Fruit fly (Drosophila melanogaster) whole organism, embryonic: ENCODE data around the gene cwo.

ENCODE experiments used
- CG10321 ChIP-seq: fragments of 200-800 bp; sonication (Bioruptor generic); IDR thresholded peaks from 2 replicates; pipeline ENCODE4 v1.3.6; 2022; ENCODE audit warnings: missing biosample characterization, missing genetic modification characterization
- CG10431 ChIP-seq: fragments of 200-800 bp; sonication (Bioruptor generic); optimal IDR thresholded peaks from 3 replicates; lab custom pipeline; 2018; ENCODE audit warnings: missing biosample characterization, mild to moderate bottlenecking, missing genetic modification characterization
- CG10543 ChIP-seq: fragments of 200-800 bp; sonication (Bioruptor generic); optimal IDR thresholded peaks from 3 replicates; lab custom pipeline; 2017; ENCODE audit warnings: missing biosample characterization, mild to moderate bottlenecking, missing genetic modification characterization, moderate library complexity
- CG11247 ChIP-seq: fragments of 200-800 bp; sonication (Bioruptor generic); IDR thresholded peaks from 2 replicates; pipeline ENCODE4 v1.3.6; 2022; ENCODE audit warnings: missing biosample characterization, missing genetic modification characterization
- CG12236 ChIP-seq: fragments of 200-800 bp; sonication (Bioruptor generic); optimal IDR thresholded peaks from 2 replicates; lab custom pipeline; 2016; ENCODE audit warnings: missing biosample characterization, missing genetic modification characterization
- CG14441 ChIP-seq: fragments of 200-800 bp; sonication (Bioruptor generic); IDR thresholded peaks from 2 replicates; pipeline ENCODE4 v1.3.6; 2022; ENCODE audit warnings: missing biosample characterization, missing genetic modification characterization
- CG15269 ChIP-seq: fragments of 200-800 bp; sonication (Bioruptor generic); optimal IDR thresholded peaks from 2 replicates; lab custom pipeline; 2018; ENCODE audit warnings: missing biosample characterization, mild to moderate bottlenecking, missing genetic modification characterization, moderate library complexity
- CG17359 ChIP-seq: fragments of 200-800 bp; sonication (Bioruptor generic); optimal IDR thresholded peaks from 3 replicates; lab custom pipeline; 2018; ENCODE audit warnings: missing biosample characterization, mild to moderate bottlenecking, missing genetic modification characterization, moderate library complexity
- CG2129 ChIP-seq: fragments of 200-800 bp; sonication (Bioruptor generic); IDR thresholded peaks from 2 replicates; pipeline ENCODE4 v1.3.6; 2022; ENCODE audit warnings: missing biosample characterization, missing genetic modification characterization; ENCODE audit not compliant: partially characterized antibody
- CG2202 ChIP-seq: fragments of 200-800 bp; sonication (Bioruptor generic); optimal IDR thresholded peaks from 2 replicates; lab custom pipeline; 2018; ENCODE audit warnings: missing biosample characterization, mild to moderate bottlenecking, missing genetic modification characterization
- CG31441 ChIP-seq: fragments of 200-800 bp; sonication (Bioruptor generic); IDR thresholded peaks from 2 replicates; pipeline ENCODE4 v1.3.6; 2022; ENCODE audit warnings: missing biosample characterization, missing genetic modification characterization
- CG3163 ChIP-seq: fragments of 200-800 bp; sonication (Bioruptor generic); optimal IDR thresholded peaks from 3 replicates; lab custom pipeline; 2016; ENCODE audit warnings: missing biosample characterization, missing genetic modification characterization
- CG3407 ChIP-seq: fragments of 200-800 bp; sonication (Bioruptor generic); optimal IDR thresholded peaks from 2 replicates; lab custom pipeline; 2018; ENCODE audit warnings: missing biosample characterization, mild to moderate bottlenecking, missing genetic modification characterization
- CG4282 ChIP-seq: fragments of 200-800 bp; sonication (Bioruptor generic); optimal IDR thresholded peaks from 2 replicates; lab custom pipeline; 2016; ENCODE audit warnings: missing biosample characterization, missing genetic modification characterization
- CG43689 ChIP-seq: fragments of 200-800 bp; sonication (Bioruptor generic); IDR thresholded peaks from 2 replicates; pipeline ENCODE4 v1.3.6; 2022; ENCODE audit warnings: missing biosample characterization, missing genetic modification characterization
- CG4617 ChIP-seq: fragments of 200-800 bp; sonication (Bioruptor generic); optimal IDR thresholded peaks from 3 replicates; lab custom pipeline; 2016; ENCODE audit warnings: missing biosample characterization, missing genetic modification characterization, borderline replicate concordance
- CG4854 ChIP-seq: fragments of 200-800 bp; sonication (Bioruptor generic); optimal IDR thresholded peaks from 2 replicates; lab custom pipeline; 2016; ENCODE audit warnings: missing biosample characterization, missing genetic modification characterization, inconsistent platforms
- CG6254 ChIP-seq: fragments of 200-800 bp; sonication (Bioruptor generic); optimal IDR thresholded peaks from 3 replicates; lab custom pipeline; 2017; ENCODE audit warnings: mild to moderate bottlenecking, missing biosample characterization, missing genetic modification reagents, missing genetic modification characterization
- CG6654 ChIP-seq: fragments of 200-800 bp; sonication (Bioruptor generic); optimal IDR thresholded peaks from 2 replicates; lab custom pipeline; 2017; ENCODE audit warnings: missing biosample characterization, mild to moderate bottlenecking, missing genetic modification characterization
- CG6813 ChIP-seq: fragments of 200-800 bp; sonication (Bioruptor generic); optimal IDR thresholded peaks from 2 replicates; lab custom pipeline; 2017; ENCODE audit warnings: missing biosample characterization, missing genetic modification characterization, mild to moderate bottlenecking, moderate library complexity, missing genetic modification reagents
- CG6854 ChIP-seq: fragments of 200-800 bp; sonication (Bioruptor generic); optimal IDR thresholded peaks from 3 replicates; lab custom pipeline; 2017; ENCODE audit warnings: missing biosample characterization, mild to moderate bottlenecking, missing genetic modification characterization
- CG7839 ChIP-seq: fragments of 200-800 bp; sonication (Bioruptor generic); optimal IDR thresholded peaks from 3 replicates; lab custom pipeline; 2018; ENCODE audit warnings: missing biosample characterization, mild to moderate bottlenecking, missing genetic modification characterization, moderate library complexity
- Dip2 ChIP-seq: fragments of 200-800 bp; sonication (Bioruptor generic); IDR thresholded peaks from 2 replicates; pipeline ENCODE4 v1.3.6; 2022; ENCODE audit warnings: missing biosample characterization, missing genetic modification characterization
- Fer1 ChIP-seq: fragments of 200-800 bp; sonication (Bioruptor generic); optimal IDR thresholded peaks from 2 replicates; lab custom pipeline; 2017; ENCODE audit warnings: missing biosample characterization, mild to moderate bottlenecking, missing genetic modification characterization
- Hmr ChIP-seq: fragments of 200-800 bp; sonication (Bioruptor generic); optimal IDR thresholded peaks from 3 replicates; lab custom pipeline; 2017; ENCODE audit warnings: mild to moderate bottlenecking, missing biosample characterization, missing genetic modification reagents, missing genetic modification characterization
- MBD-R2 ChIP-seq: fragments of 200-800 bp; sonication (Bioruptor generic); IDR thresholded peaks from 2 replicates; pipeline ENCODE4 v1.3.6; 2022; ENCODE audit warnings: missing biosample characterization, missing genetic modification characterization
- Oaz ChIP-seq: fragments of 200-800 bp; sonication (Bioruptor generic); IDR thresholded peaks from 2 replicates; pipeline ENCODE4 v1.3.6; 2022; ENCODE audit warnings: missing biosample characterization, missing genetic modification characterization
- ara ChIP-seq: fragments of 200-800 bp; sonication (Bioruptor generic); IDR thresholded peaks from 2 replicates; pipeline ENCODE4 v1.3.6; 2022; ENCODE audit warnings: missing biosample characterization, missing genetic modification characterization
- ash1 ChIP-seq: fragments of 200-800 bp; sonication (Bioruptor generic); optimal IDR thresholded peaks from 2 replicates; lab custom pipeline; 2018; ENCODE audit warnings: missing biosample characterization, mild to moderate bottlenecking, missing genetic modification characterization
- btn ChIP-seq: fragments of 200-800 bp; sonication (Bioruptor generic); optimal IDR thresholded peaks from 2 replicates; lab custom pipeline; 2016; ENCODE audit warnings: missing biosample characterization, missing genetic modification characterization
- cad ChIP-seq: fragments of >200 bp; optimal IDR thresholded peaks from 2 replicates; lab custom pipeline; 2017; ENCODE audit warnings: missing biosample characterization, missing genetic modification characterization
- cas ChIP-seq: fragments of 200-800 bp; sonication (Bioruptor generic); IDR thresholded peaks from 2 replicates; pipeline ENCODE4 v1.3.6; 2022; ENCODE audit warnings: missing biosample characterization, missing genetic modification characterization
- chn ChIP-seq: fragments of 200-800 bp; sonication (Bioruptor generic); optimal IDR thresholded peaks from 2 replicates; lab custom pipeline; 2016; ENCODE audit warnings: missing biosample characterization, missing genetic modification characterization
- corto ChIP-seq: fragments of 200-800 bp; sonication (Bioruptor generic); optimal IDR thresholded peaks from 2 replicates; lab custom pipeline; 2016; ENCODE audit warnings: missing biosample characterization, mild to moderate bottlenecking, missing genetic modification characterization, moderate library complexity
- dan ChIP-seq: fragments of 200-800 bp; sonication (Bioruptor generic); IDR thresholded peaks from 2 replicates; pipeline ENCODE4 v1.3.6; 2022; ENCODE audit warnings: missing biosample characterization, missing genetic modification characterization
- dysf ChIP-seq: fragments of 200-800 bp; sonication (Bioruptor generic); IDR thresholded peaks from 3 replicates; pipeline ENCODE4 v1.3.6; 2022; ENCODE audit warnings: missing biosample characterization, missing genetic modification characterization
- en ChIP-seq: fragments of 200-800 bp; sonication (Bioruptor generic); optimal IDR thresholded peaks from 2 replicates; lab custom pipeline; 2016; ENCODE audit warnings: missing biosample characterization, missing genetic modification characterization
- her ChIP-seq: fragments of 200-800 bp; sonication (Bioruptor generic); optimal IDR thresholded peaks from 2 replicates; lab custom pipeline; 2016; ENCODE audit warnings: missing biosample characterization, missing genetic modification characterization
- ind ChIP-seq: fragments of 200-800 bp; sonication (Bioruptor generic); optimal IDR thresholded peaks from 3 replicates; lab custom pipeline; 2016; ENCODE audit warnings: missing biosample characterization, missing genetic modification characterization
- kay ChIP-seq: fragments of 200-800 bp; sonication (Bioruptor generic); optimal IDR thresholded peaks from 2 replicates; lab custom pipeline; 2016; ENCODE audit warnings: missing biosample characterization, missing genetic modification characterization
- lab ChIP-seq: fragments of 200-800 bp; sonication (Bioruptor generic); optimal IDR thresholded peaks from 3 replicates; lab custom pipeline; 2017; ENCODE audit warnings: missing biosample characterization, missing genetic modification characterization, mild to moderate bottlenecking, moderate library complexity, missing genetic modification reagents
- maf-S ChIP-seq: fragments of 200-800 bp; sonication (Bioruptor generic); optimal IDR thresholded peaks from 2 replicates; lab custom pipeline; 2016; ENCODE audit warnings: missing biosample characterization, missing genetic modification characterization
- pnt ChIP-seq: fragments of 200-800 bp; sonication (Bioruptor generic); optimal IDR thresholded peaks from 3 replicates; lab custom pipeline; 2016; ENCODE audit warnings: missing biosample characterization, missing genetic modification characterization
- slp2 ChIP-seq: fragments of 200-800 bp; sonication (Bioruptor generic); optimal IDR thresholded peaks from 2 replicates; lab custom pipeline; 2016; ENCODE audit warnings: missing biosample characterization, missing genetic modification characterization
- stwl ChIP-seq: fragments of 200-800 bp; sonication (Bioruptor generic); optimal IDR thresholded peaks from 3 replicates; lab custom pipeline; 2018; ENCODE audit warnings: missing biosample characterization, mild to moderate bottlenecking, missing genetic modification characterization, moderate library complexity
- tin ChIP-seq: fragments of 200-800 bp; sonication (Bioruptor generic); optimal IDR thresholded peaks from 3 replicates; lab custom pipeline; 2016; ENCODE audit warnings: missing biosample characterization, missing genetic modification characterization
- trem ChIP-seq: fragments of 200-800 bp; optimal IDR thresholded peaks from 3 replicates; lab custom pipeline; 2019; ENCODE audit warnings: missing biosample characterization, mild to moderate bottlenecking, missing genetic modification characterization, moderate library complexity
- tup ChIP-seq: fragments of 200-800 bp; sonication (Bioruptor generic); optimal IDR thresholded peaks from 2 replicates; lab custom pipeline; 2016; ENCODE audit warnings: missing biosample characterization, mild to moderate bottlenecking, missing genetic modification characterization, moderate library complexity
- twi ChIP-seq: fragments of 200-800 bp; optimal IDR thresholded peaks from 2 replicates; lab custom pipeline; 2019; ENCODE audit warnings: missing biosample characterization, mild to moderate bottlenecking, missing genetic modification characterization, moderate library complexity
- wor ChIP-seq: fragments of 200-800 bp; sonication (Bioruptor generic); IDR thresholded peaks from 2 replicates; pipeline ENCODE4 v1.3.6; 2022; ENCODE audit warnings: missing biosample characterization, missing genetic modification characterization

The cwo gene

dm6 chr3R:10356563-10357363, 31.3 kb upstream of the cwo start (continued):
- TF ChIP-seq CG2129 (GFP tag; lab: Robert Waterston, UW) (no peak), CG6254 (peak; percentile 74), CG17359 (tag; lab: Kevin White, UChicago) (peak; percentile 80), maf-S (GFP tag; lab: Kevin White, UChicago) (peak; percentile 71), CG15269 (tag; lab: Kevin White, UChicago) (peak; percentile 79), CG11247 (no peak), CG10431 (GFP tag; lab: Kevin White, UChicago) (no peak), chn (GFP tag; lab: Kevin White, UChicago) (peak; percentile 66), CG7839 (tag; lab: Kevin White, UChicago) (peak; percentile 84), cad (no peak), ash1 (no peak), ara (GFP tag; lab: Robert Waterston, UW) (no peak), CG6854 (GFP tag; lab: Kevin White, UChicago) (peak; percentile 81), CG2202 (tag; lab: Kevin White, UChicago) (peak; percentile 51), CG12236 (GFP tag; lab: Kevin White, UChicago) (peak; percentile 80), Dip2 (GFP tag; lab: Robert Waterston, UW) (no peak), dan (GFP tag; lab: Robert Waterston, UW) (no peak), her (GFP tag; lab: Kevin White, UChicago) (peak; percentile 65), twi (tag; lab: Kevin White, UChicago) (peak; percentile 39), Oaz (GFP tag; lab: Robert Waterston, UW) (no peak), corto (GFP tag; lab: Kevin White, UChicago) (peak; percentile 61), wor (GFP tag; lab: Robert Waterston, UW) (no peak), kay (peak; percentile 63), CG6813 (GFP tag; lab: Kevin White, UChicago) (peak; percentile 81), en (GFP tag; lab: Kevin White, UChicago) (peak; percentile 70), dysf (GFP tag; lab: Robert Waterston, UW) (no peak), ind (GFP tag; lab: Kevin White, UChicago) (peak; percentile 51), CG3407 (peak; percentile 76), CG43689 (GFP tag; lab: Robert Waterston, UW) (no peak), trem (tag; lab: Kevin White, UChicago) (peak; percentile 75), CG14441 (GFP tag; lab: Robert Waterston, UW) (no peak), CG6654 (GFP tag; lab: Kevin White, UChicago) (peak; percentile 22), tin (GFP tag; lab: Kevin White, UChicago) (peak; percentile 70), CG31441 (GFP tag; lab: Robert Waterston, UW) (no peak), tup (GFP tag; lab: Kevin White, UChicago) (peak; percentile 58), btn (peak; percentile 69), Hmr (GFP tag; lab: Kevin White, UChicago) (peak; percentile 86), CG3163 (GFP tag; lab: Kevin White, UChicago) (peak; percentile 58), MBD-R2 (no peak; the same call in 1 of the 2 replicates), CG10321 (0 out of 2 replicates have a peak, but pooled peaks have one; percentile 2), slp2 (peak; percentile 76), Fer1 (peak; percentile 81), CG4617 (peak; percentile 56), pnt (GFP tag; lab: Kevin White, UChicago) (peak; percentile 54), CG4854 (GFP tag; lab: Kevin White, UChicago) (peak; percentile 44), lab (GFP tag; lab: Kevin White, UChicago) (peak; percentile 88), CG4282 (GFP tag; lab: Kevin White, UChicago) (peak; percentile 64), CG10543 (GFP tag; lab: Kevin White, UChicago) (peak; percentile 46), cas (GFP tag; lab: Robert Waterston, UW) (no peak), stwl (tag; lab: Kevin White, UChicago) (no peak)
